Worm (Caenorhabditis elegans) whole organism, young adult: ENCODE data around the gene hpo-31.
A peak's percentile ranks its signal among the peaks of the same experiment; 100 is the strongest.

Experiments
- B0019.2 ChIP-seq: fragments of 200-800 bp; sonication (Bioruptor generic); conservative IDR thresholded peaks from 2 replicates; pipeline ENCODE4 v1.3.6; 2022; ENCODE audit warnings: missing genetic modification reagents, missing genetic modification characterization, missing compliant biosample characterization
- B0035.1 ChIP-seq: sonication (generic microtip); optimal IDR thresholded peaks from 2 replicates; lab custom pipeline; 2016; ENCODE audit warnings: missing genetic modification characterization, mild to moderate bottlenecking, missing compliant biosample characterization, missing genotype, missing genetic modification reagents
- B0336.3 ChIP-seq: fragments of 200-800 bp; sonication (Bioruptor generic); IDR thresholded peaks from 2 replicates; pipeline ENCODE4 v1.3.6; 2022; ENCODE audit warnings: missing genetic modification characterization, missing compliant biosample characterization
- C17E4.6 ChIP-seq: fragments of 200-800 bp; sonication (Bioruptor generic); IDR thresholded peaks from 2 replicates; pipeline ENCODE4 v1.3.6; 2022; ENCODE audit warnings: missing genetic modification reagents, missing genetic modification characterization, missing compliant biosample characterization
- F23B12.7 ChIP-seq: sonication (generic microtip); optimal IDR thresholded peaks from 2 replicates; lab custom pipeline; 2017; ENCODE audit warnings: missing genetic modification characterization, mild to moderate bottlenecking, missing compliant biosample characterization, antibody characterized with exemption, moderate library complexity; ENCODE audit not compliant: insufficient read depth
- F37B4.10 ChIP-seq: fragments of 200-800 bp; sonication (Bioruptor generic); IDR thresholded peaks from 2 replicates; pipeline ENCODE4 v1.3.6; 2022; ENCODE audit warnings: missing genetic modification characterization, missing compliant biosample characterization
- F49E8.2 ChIP-seq: sonication (generic microtip); optimal IDR thresholded peaks from 3 replicates; lab custom pipeline; 2017; ENCODE audit warnings: missing genetic modification characterization, mild to moderate bottlenecking, missing compliant biosample characterization, antibody characterized with exemption, moderate library complexity; ENCODE audit not compliant: insufficient read depth
- F52B5.7 ChIP-seq: sonication (generic microtip); optimal IDR thresholded peaks from 2 replicates; lab custom pipeline; 2016; ENCODE audit warnings: mild to moderate bottlenecking, missing genetic modification characterization, missing compliant biosample characterization
- T07F8.4 ChIP-seq: sonication (generic microtip); optimal IDR thresholded peaks from 2 replicates; lab custom pipeline; 2016; ENCODE audit warnings: mild to moderate bottlenecking, missing genetic modification characterization, moderate library complexity, missing compliant biosample characterization
- Y53F4B.3 ChIP-seq: fragments of 200-800 bp; sonication (Bioruptor generic); IDR thresholded peaks from 2 replicates; pipeline ENCODE4 v1.3.6; 2022; ENCODE audit warnings: missing genetic modification reagents, missing genetic modification characterization, missing compliant biosample characterization
- akir-1 ChIP-seq: fragments of 200-800 bp; sonication (Bioruptor generic); optimal IDR thresholded peaks from 2 replicates; lab custom pipeline; 2018; ENCODE audit warnings: mild to moderate bottlenecking, missing genetic modification characterization, moderate library complexity, missing compliant biosample characterization
- ama-1 ChIP-seq, 3 experiments: fragments of 150-350 bp in 1 of 3; sonication (generic microtip) in 2 of 3; optimal IDR thresholded peaks; 2 replicates each; lab custom pipeline; 2014 to 2018; ENCODE audit warnings: missing biosample characterization in 2 of 3, missing genetic modification characterization in 2 of 3, missing genetic modification reagents in 2 of 3
- attf-3 ChIP-seq: fragments of 200-800 bp; sonication (Bioruptor generic); conservative IDR thresholded peaks from 2 replicates; pipeline ENCODE4 v1.3.6; 2022; ENCODE audit warnings: missing genetic modification reagents, missing genetic modification characterization, missing compliant biosample characterization
- bed-1 ChIP-seq: fragments of 200-800 bp; sonication (Bioruptor generic); IDR thresholded peaks from 2 replicates; pipeline ENCODE4 v1.3.6; 2022; ENCODE audit warnings: missing genetic modification reagents, missing genetic modification characterization, missing compliant biosample characterization
- bed-2 ChIP-seq: fragments of 200-800 bp; sonication (Bioruptor generic); IDR thresholded peaks from 2 replicates; pipeline ENCODE4 v1.3.6; 2022; ENCODE audit warnings: missing genetic modification reagents, missing genetic modification characterization, missing compliant biosample characterization
- ceh-27 ChIP-seq: fragments of 200-800 bp; sonication (Bioruptor generic); optimal IDR thresholded peaks from 2 replicates; lab custom pipeline; 2018; ENCODE audit warnings: mild to moderate bottlenecking, missing genetic modification characterization, moderate library complexity, missing compliant biosample characterization
- ceh-40 ChIP-seq: fragments of 200-800 bp; sonication (Bioruptor generic); IDR thresholded peaks from 2 replicates; pipeline ENCODE4 v1.3.6; 2022; ENCODE audit warnings: missing genetic modification characterization, missing compliant biosample characterization
- ceh-79 ChIP-seq: sonication (generic microtip); optimal IDR thresholded peaks from 2 replicates; lab custom pipeline; 2017; ENCODE audit warnings: mild to moderate bottlenecking, missing genetic modification characterization, missing compliant biosample characterization
- ceh-91 ChIP-seq: fragments of 200-800 bp; sonication (Bioruptor generic); IDR thresholded peaks from 2 replicates; pipeline ENCODE4 v1.3.6; 2022; ENCODE audit warnings: missing genetic modification reagents, missing genetic modification characterization, missing compliant biosample characterization
- chd-7 ChIP-seq: sonication (generic microtip); optimal IDR thresholded peaks from 2 replicates; lab custom pipeline; 2016; ENCODE audit warnings: mild to moderate bottlenecking, missing genetic modification characterization, moderate library complexity, missing compliant biosample characterization
- dox-1 ChIP-seq: fragments of 200-800 bp; sonication (Bioruptor generic); IDR thresholded peaks from 2 replicates; pipeline ENCODE4 v1.3.6; 2022; ENCODE audit warnings: missing genetic modification reagents, missing genetic modification characterization, missing compliant biosample characterization
- efl-1 ChIP-seq: fragments of 150-350 bp; optimal IDR thresholded peaks from 2 replicates; lab custom pipeline; 2014; ENCODE audit warnings: missing biosample characterization, missing genetic modification reagents, missing genetic modification characterization
- hlh-12 ChIP-seq: sonication (generic microtip); optimal IDR thresholded peaks from 2 replicates; lab custom pipeline; 2016; ENCODE audit warnings: missing genetic modification characterization, missing compliant biosample characterization
- hsf-1 ChIP-seq: fragments of 200-800 bp; sonication (Bioruptor generic); IDR thresholded peaks from 2 replicates; pipeline ENCODE4 v1.3.6; 2022; ENCODE audit warnings: missing genetic modification reagents, missing genetic modification characterization, missing compliant biosample characterization
- lin-35 ChIP-seq, 3 experiments: fragments of 150-350 bp in 2 of 3; sonication (generic microtip) in 1 of 3; optimal IDR thresholded peaks; 2 replicates each; lab custom pipeline; 2014 to 2018; ENCODE audit warnings: missing biosample characterization in 3 of 3, missing genetic modification characterization in 3 of 3, missing genetic modification reagents in 3 of 3
- lsy-27 ChIP-seq: sonication (generic microtip); optimal IDR thresholded peaks from 2 replicates; lab custom pipeline; 2017; ENCODE audit warnings: missing genetic modification characterization, mild to moderate bottlenecking, missing compliant biosample characterization, antibody characterized with exemption, missing genotype, borderline replicate concordance; ENCODE audit not compliant: insufficient read depth
- madf-3 ChIP-seq: fragments of 200-800 bp; sonication (Bioruptor generic); IDR thresholded peaks from 2 replicates; pipeline ENCODE4 v1.3.6; 2022; ENCODE audit warnings: missing genetic modification reagents, missing genetic modification characterization, missing compliant biosample characterization
- madf-6 ChIP-seq: fragments of 200-800 bp; sonication (Bioruptor generic); IDR thresholded peaks from 2 replicates; pipeline ENCODE4 v1.3.6; 2022; ENCODE audit warnings: missing genetic modification reagents, missing genetic modification characterization, missing compliant biosample characterization
- mcd-1 ChIP-seq: fragments of 200-800 bp; sonication (Bioruptor generic); IDR thresholded peaks from 2 replicates; pipeline ENCODE4 v1.3.6; 2022; ENCODE audit warnings: missing genetic modification reagents, missing genetic modification characterization, missing compliant biosample characterization
- mes-4 ChIP-seq: sonication (generic microtip); optimal IDR thresholded peaks from 2 replicates; lab custom pipeline; 2016; ENCODE audit warnings: missing genotype, missing genetic modification characterization, missing compliant biosample characterization
- nfya-1 ChIP-seq: sonication (generic microtip); optimal IDR thresholded peaks from 2 replicates; lab custom pipeline; 2017; ENCODE audit warnings: antibody characterized with exemption, missing compliant biosample characterization, missing genetic modification characterization, borderline replicate concordance; ENCODE audit not compliant: insufficient read depth
- nhr-120 ChIP-seq: fragments of 200-800 bp; sonication (Bioruptor generic); IDR thresholded peaks from 2 replicates; pipeline ENCODE4 v1.3.6; 2022; ENCODE audit warnings: missing genetic modification characterization, missing compliant biosample characterization
- nhr-80 ChIP-seq: sonication (generic microtip); optimal IDR thresholded peaks from 2 replicates; lab custom pipeline; 2016; ENCODE audit warnings: missing genetic modification characterization, missing compliant biosample characterization
- nhr-90 ChIP-seq: sonication (generic microtip); optimal IDR thresholded peaks from 2 replicates; lab custom pipeline; 2016; ENCODE audit warnings: missing genotype, mild to moderate bottlenecking, missing genetic modification characterization, missing compliant biosample characterization
- pbrm-1 ChIP-seq: fragments of 200-800 bp; sonication (Bioruptor generic); IDR thresholded peaks from 2 replicates; pipeline ENCODE4 v1.3.6; 2022; ENCODE audit warnings: missing genetic modification reagents, missing genetic modification characterization, missing compliant biosample characterization
- repo-1 ChIP-seq: sonication (generic microtip); optimal IDR thresholded peaks from 2 replicates; lab custom pipeline; 2017; ENCODE audit warnings: mild to moderate bottlenecking, missing genetic modification characterization, missing compliant biosample characterization
- sea-2 ChIP-seq: fragments of 200-800 bp; sonication (Bioruptor generic); IDR thresholded peaks from 2 replicates; pipeline ENCODE4 v1.3.6; 2022; ENCODE audit warnings: missing genetic modification characterization, missing compliant biosample characterization
- snpc-1.1 ChIP-seq: sonication (generic microtip); optimal IDR thresholded peaks from 2 replicates; lab custom pipeline; 2017; ENCODE audit warnings: missing genetic modification characterization, mild to moderate bottlenecking, missing compliant biosample characterization, antibody characterized with exemption, moderate library complexity, missing genotype, missing genetic modification reagents; ENCODE audit not compliant: insufficient read depth
- snpc-1.3 ChIP-seq: sonication (generic microtip); optimal IDR thresholded peaks from 2 replicates; lab custom pipeline; 2017; ENCODE audit warnings: missing genetic modification characterization, mild to moderate bottlenecking, missing compliant biosample characterization, antibody characterized with exemption, moderate library complexity, missing genotype, missing genetic modification reagents; ENCODE audit not compliant: insufficient read depth
- snpc-4 ChIP-seq, 5 experiments: fragments of 150-350 bp in 1 of 5; sonication (generic microtip) in 4 of 5; optimal IDR thresholded peaks; 2 replicates each; lab custom pipeline; 2014 to 2018; ENCODE audit warnings: missing genetic modification characterization in 5 of 5, missing biosample characterization in 3 of 5, antibody characterized with exemption in 2 of 5, mild to moderate bottlenecking in 2 of 5, missing compliant biosample characterization in 2 of 5, missing genotype in 2 of 5, moderate library complexity in 2 of 5, missing genetic modification reagents in 1 of 5
- tlf-1 ChIP-seq: fragments of 200-800 bp; sonication (Bioruptor generic); optimal IDR thresholded peaks from 2 replicates; lab custom pipeline; 2018; ENCODE audit warnings: mild to moderate bottlenecking, missing genetic modification characterization, missing compliant biosample characterization
- zim-3 ChIP-seq: sonication (generic microtip); optimal IDR thresholded peaks from 2 replicates; lab custom pipeline; 2017; ENCODE audit warnings: mild to moderate bottlenecking, missing genetic modification characterization, moderate library complexity, missing compliant biosample characterization
- ztf-18 ChIP-seq: sonication (generic microtip); optimal IDR thresholded peaks from 2 replicates; lab custom pipeline; 2016; ENCODE audit warnings: missing genotype, mild to moderate bottlenecking, missing genetic modification characterization, missing compliant biosample characterization
- ztf-28 ChIP-seq: fragments of 200-800 bp; sonication (Bioruptor generic); IDR thresholded peaks from 2 replicates; pipeline ENCODE4 v1.3.6; 2022; ENCODE audit warnings: missing genetic modification reagents, missing genetic modification characterization, missing compliant biosample characterization

Gene hpo-31

DNA sequence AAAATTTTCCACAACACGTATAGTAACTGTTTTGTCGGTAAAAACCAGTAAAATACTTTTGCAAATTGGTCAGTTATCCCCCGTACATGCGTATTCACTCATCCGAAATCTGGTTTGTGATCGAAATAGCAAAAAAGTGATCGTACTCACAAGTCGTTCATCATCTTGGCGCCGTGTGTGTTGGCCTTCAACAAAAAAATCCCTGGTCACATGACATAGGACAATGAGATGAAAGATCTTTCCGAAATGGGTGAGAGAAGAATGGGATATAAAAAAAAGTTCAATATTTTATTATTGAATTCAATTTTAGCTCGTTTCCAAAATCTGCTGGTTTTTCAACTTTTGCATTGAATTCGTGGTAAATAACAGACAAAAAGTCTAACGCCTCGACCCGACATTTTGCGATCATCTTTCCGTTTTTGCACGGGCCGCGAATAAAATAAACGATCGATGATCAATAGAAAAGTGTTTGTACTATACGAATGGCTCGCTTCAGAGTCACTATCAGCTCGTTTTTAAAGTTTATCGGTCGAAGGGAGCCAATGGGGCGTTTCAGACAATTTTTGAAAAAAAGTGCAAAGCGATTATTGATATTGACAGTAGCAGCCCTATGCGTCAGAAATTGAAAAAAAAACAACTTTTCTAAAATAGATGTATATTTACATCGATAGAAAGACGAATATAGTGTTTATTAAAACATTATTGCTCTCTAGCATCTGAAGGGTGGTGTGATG, 34.7 kb upstream of the hpo-31 start:
- TF ChIP-seq C17E4.6 (GFP tag; lab: Robert Waterston, UW) (no peak), lin-35 (GFP tag; optimal IDR thresholded peaks at IDR 0.05; lab: Kevin White, UChicago) (peak in 1 of 3 experiments; percentile 6), nhr-80 (tag; lab: Kevin White, UChicago) (peak; percentile 68)

DNA sequence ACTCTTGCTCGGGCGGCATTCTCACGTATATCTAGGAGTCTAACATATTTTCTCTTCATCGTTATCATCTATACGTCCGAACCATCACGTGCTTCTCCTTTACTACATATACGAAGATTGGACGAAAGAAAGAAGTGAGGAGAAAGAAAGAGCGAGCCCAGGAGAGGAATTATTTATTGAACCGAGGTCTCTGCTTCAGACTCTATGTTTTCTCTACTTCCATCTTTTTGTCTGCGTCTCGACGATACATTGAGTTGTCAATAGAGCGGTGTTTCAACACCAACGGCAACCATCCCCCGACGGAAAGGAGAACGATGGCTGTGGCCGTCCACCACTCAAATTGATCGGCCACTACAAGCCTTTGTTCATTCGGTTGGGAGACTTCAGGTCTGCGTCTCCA, 33.5 kb upstream of the hpo-31 start:
- TF ChIP-seq B0336.3 (GFP tag; lab: Robert Waterston, UW) (peak; percentile 39; the same call in 1 of the 2 replicates), chd-7 (no peak), mcd-1 (GFP tag; lab: Robert Waterston, UW) (peak; percentile 79), mes-4 (no peak), hsf-1 (GFP tag; lab: Robert Waterston, UW) (no peak; the same call in 1 of the 2 replicates), sea-2 (GFP tag; lab: Robert Waterston, UW) (no peak), Y53F4B.3 (GFP tag; lab: Robert Waterston, UW) (no peak), bed-2 (GFP tag; lab: Robert Waterston, UW) (no peak), ceh-27 (GFP tag; lab: Kevin White, UChicago) (peak; percentile 76), F49E8.2 (tag; lab: Kevin White, UChicago) (no peak), efl-1 (GFP tag; lab: Kevin White, UChicago) (no peak), ceh-79 (tag; lab: Kevin White, UChicago) (no peak), snpc-1.1 (tag; lab: Kevin White, UChicago) (no peak), dox-1 (GFP tag; lab: Robert Waterston, UW) (peak; percentile 79), F23B12.7 (tag; lab: Kevin White, UChicago) (peak; percentile 70), madf-3 (GFP tag; lab: Robert Waterston, UW) (no peak), ztf-18 (tag; lab: Kevin White, UChicago) (peak; percentile 48), nhr-120 (GFP tag; lab: Robert Waterston, UW) (no peak), bed-1 (no peak), repo-1 (no peak), F52B5.7 (tag; lab: Kevin White, UChicago) (no peak), B0035.1 (tag; lab: Kevin White, UChicago) (no peak), nfya-1 (no peak), akir-1 (GFP tag; lab: Kevin White, UChicago) (no peak), nhr-90 (tag; lab: Kevin White, UChicago) (peak; percentile 23), madf-6 (no peak), ama-1 (optimal IDR thresholded peaks at IDR 0.05; lab: Kevin White, UChicago) (peak; percentile 12), ama-1 (GFP tag; optimal IDR thresholded peaks at IDR 0.05; lab: Kevin White, UChicago) (no peak), B0019.2 (GFP tag; lab: Robert Waterston, UW) (no peak), T07F8.4 (tag; lab: Kevin White, UChicago) (no peak), F37B4.10 (GFP tag; lab: Robert Waterston, UW) (no peak), hlh-12 (no peak), tlf-1 (GFP tag; lab: Kevin White, UChicago) (peak; percentile 26), zim-3 (no peak), snpc-4 (GFP tag; optimal IDR thresholded peaks at IDR 0.05; lab: Kevin White, UChicago) (no peak), snpc-4 (tag; optimal IDR thresholded peaks at IDR 0.05; lab: Kevin White, UChicago) (peak; percentile 16 to 64 (median 48)), pbrm-1 (GFP tag; lab: Robert Waterston, UW) (0 out of 2 replicates have a peak, but pooled peaks have one; percentile 24), ceh-91 (GFP tag; lab: Robert Waterston, UW) (no peak), ztf-28 (GFP tag; lab: Robert Waterston, UW) (no peak), snpc-1.3 (tag; lab: Kevin White, UChicago) (no peak), ceh-40 (GFP tag; lab: Robert Waterston, UW) (no peak), lsy-27 (tag; lab: Kevin White, UChicago) (no peak), attf-3 (GFP tag; lab: Robert Waterston, UW) (no peak)
